Fruit fly (Drosophila melanogaster) whole organism, adult: ENCODE data around the gene CG31869.
A peak's percentile ranks its signal among the peaks of the same experiment; 100 is the strongest.

Experiments
- CG1620 ChIP-seq: fragments of 200-800 bp; sonication (Bioruptor generic); optimal IDR thresholded peaks from 2 replicates; lab custom pipeline; 2016; ENCODE audit warnings: missing biosample characterization, missing genetic modification characterization
- CG33017 ChIP-seq: fragments of 200-800 bp; sonication (Bioruptor generic); optimal IDR thresholded peaks from 2 replicates; lab custom pipeline; 2018; ENCODE audit warnings: missing biosample characterization, mild to moderate bottlenecking, missing genetic modification characterization, moderate library complexity
- CG5204 ChIP-seq: fragments of 200-800 bp; sonication (Bioruptor generic); optimal IDR thresholded peaks from 2 replicates; lab custom pipeline; 2016; ENCODE audit warnings: missing biosample characterization, missing genetic modification characterization
- CG7045 ChIP-seq: fragments of 200-800 bp; sonication (Bioruptor generic); optimal IDR thresholded peaks from 2 replicates; lab custom pipeline; 2017; ENCODE audit warnings: missing biosample characterization, mild to moderate bottlenecking, missing genetic modification characterization
- CG7101 ChIP-seq: fragments of 200-800 bp; sonication (Bioruptor generic); optimal IDR thresholded peaks from 2 replicates; lab custom pipeline; 2018; ENCODE audit warnings: missing biosample characterization, mild to moderate bottlenecking, missing genetic modification characterization, moderate library complexity
- Hr96 ChIP-seq: fragments of 200-800 bp; sonication (Bioruptor generic); optimal IDR thresholded peaks from 2 replicates; lab custom pipeline; 2016; ENCODE audit warnings: missing biosample characterization, missing genetic modification characterization
- Mnt ChIP-seq: fragments of 200-800 bp; sonication (Bioruptor generic); optimal IDR thresholded peaks from 2 replicates; lab custom pipeline; 2016; ENCODE audit warnings: missing biosample characterization, mild to moderate bottlenecking, missing genetic modification characterization
- bab1 ChIP-seq: fragments of 200-800 bp; sonication (Bioruptor generic); optimal IDR thresholded peaks from 3 replicates; lab custom pipeline; 2019; ENCODE audit warnings: missing biosample characterization, mild to moderate bottlenecking, missing genetic modification characterization, moderate library complexity
- kay ChIP-seq: fragments of 200-800 bp; sonication (Bioruptor generic); peaks from one replicate; lab custom pipeline; 2016; ENCODE audit warnings: missing biosample characterization, missing genetic modification characterization, borderline replicate concordance
- pad ChIP-seq: fragments of 200-800 bp; sonication (Bioruptor generic); optimal IDR thresholded peaks from 3 replicates; lab custom pipeline; 2017; ENCODE audit warnings: missing biosample characterization, missing genetic modification characterization, mild to moderate bottlenecking, moderate library complexity, missing genetic modification reagents
- tj ChIP-seq: fragments of 200-800 bp; sonication (Bioruptor generic); optimal IDR thresholded peaks from 3 replicates; lab custom pipeline; 2017; ENCODE audit warnings: missing biosample characterization, mild to moderate bottlenecking, missing genetic modification characterization, moderate library complexity
- toe ChIP-seq: fragments of 200-800 bp; sonication (Bioruptor generic); optimal IDR thresholded peaks from 2 replicates; lab custom pipeline; 2016; ENCODE audit warnings: missing biosample characterization, missing genetic modification characterization

DNA sequence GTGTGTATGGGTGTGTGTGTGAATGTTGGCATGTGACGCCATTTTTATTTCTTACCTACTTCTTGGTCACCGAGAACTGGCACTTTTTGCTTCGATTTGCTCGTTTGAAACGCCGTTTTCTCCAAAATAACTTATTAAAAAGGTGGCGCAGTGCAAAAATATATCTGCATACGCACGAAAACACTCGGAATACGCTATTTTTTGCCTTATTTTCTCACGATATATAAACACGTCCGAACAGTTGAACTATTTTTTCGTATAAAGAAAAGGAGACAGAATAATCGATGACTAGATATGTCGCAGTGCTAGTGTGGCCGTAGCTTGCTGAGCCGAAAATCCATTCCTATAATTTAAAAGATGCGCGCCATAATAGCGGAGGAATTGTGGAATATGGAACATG is 41.4 kb upstream of the CG31869 start, which contains the start of gene CG6700:
- peak; percentile 65 for TF ChIP-seq bab1 (GFP tag; lab: Kevin White, UChicago)
- TF ChIP-seq CG1620 (GFP tag; lab: Kevin White, UChicago): no peak
- no peak for TF ChIP-seq toe (GFP tag; lab: Kevin White, UChicago)
- TF ChIP-seq pad (GFP tag; lab: Kevin White, UChicago): no peak
- no peak for TF ChIP-seq CG33017
- TF ChIP-seq tj (GFP tag; lab: Kevin White, UChicago): peak; percentile 31
- no peak for TF ChIP-seq CG5204 (GFP tag; lab: Kevin White, UChicago)
- TF ChIP-seq Hr96 (GFP tag; lab: Kevin White, UChicago): no peak
- TF ChIP-seq CG7045: no peak
- TF ChIP-seq CG7101 (tag; lab: Kevin White, UChicago): no peak
- TF ChIP-seq kay (GFP tag; lab: Kevin White, UChicago): peak; percentile 94
- peak; percentile 82 for TF ChIP-seq Mnt (GFP tag; lab: Kevin White, UChicago)
